Fruit fly (Drosophila melanogaster) whole organism, embryonic: ENCODE data around the gene boil.

Experiments used
- Atf6 ChIP-seq: fragments of 200-800 bp; sonication (Bioruptor generic); IDR thresholded peaks from 2 replicates; pipeline ENCODE4 v1.3.6; 2022; ENCODE audit warnings: missing biosample characterization, missing genetic modification characterization
- CG10543 ChIP-seq: fragments of 200-800 bp; sonication (Bioruptor generic); optimal IDR thresholded peaks from 3 replicates; lab custom pipeline; 2017; ENCODE audit warnings: missing biosample characterization, mild to moderate bottlenecking, missing genetic modification characterization, moderate library complexity
- CG11456 ChIP-seq: fragments of 200-800 bp; sonication (Bioruptor generic); IDR thresholded peaks from 3 replicates; pipeline ENCODE4 v1.3.6; 2022; ENCODE audit warnings: missing biosample characterization, missing genetic modification characterization
- CG11696 ChIP-seq: fragments of 200-800 bp; sonication (Bioruptor generic); IDR thresholded peaks from 2 replicates; pipeline ENCODE4 v1.3.6; 2022; ENCODE audit warnings: missing biosample characterization, missing genetic modification characterization
- CG1233 ChIP-seq: fragments of 200-800 bp; sonication (Bioruptor generic); optimal IDR thresholded peaks from 4 replicates; lab custom pipeline; 2018; ENCODE audit warnings: missing biosample characterization, mild to moderate bottlenecking, missing genetic modification characterization
- CG12769 ChIP-seq: fragments of 200-800 bp; sonication (Bioruptor generic); optimal IDR thresholded peaks from 2 replicates; lab custom pipeline; 2019; ENCODE audit warnings: missing biosample characterization, mild to moderate bottlenecking, missing genetic modification characterization, moderate library complexity
- CG14710 ChIP-seq: fragments of 200-800 bp; sonication (Bioruptor generic); optimal IDR thresholded peaks from 3 replicates; lab custom pipeline; 2019; ENCODE audit warnings: missing biosample characterization, mild to moderate bottlenecking, missing genetic modification characterization, moderate library complexity
- CG1529 ChIP-seq: fragments of 200-800 bp; sonication (Bioruptor generic); optimal IDR thresholded peaks from 3 replicates; lab custom pipeline; 2018; ENCODE audit warnings: missing biosample characterization, missing genetic modification characterization
- CG1603 ChIP-seq: fragments of 200-800 bp; sonication (Bioruptor generic); optimal IDR thresholded peaks from 2 replicates; lab custom pipeline; 2019; ENCODE audit warnings: missing biosample characterization, mild to moderate bottlenecking, missing genetic modification characterization, moderate library complexity
- CG17328 ChIP-seq: fragments of 200-800 bp; sonication (Bioruptor generic); IDR thresholded peaks from 2 replicates; pipeline ENCODE4 v1.3.6; 2022; ENCODE audit warnings: missing biosample characterization, missing genetic modification characterization
- CG18476 ChIP-seq: fragments of 200-800 bp; sonication (Bioruptor generic); optimal IDR thresholded peaks from 2 replicates; lab custom pipeline; 2016; ENCODE audit warnings: missing biosample characterization, mild to moderate bottlenecking, missing genetic modification characterization
- CG2202 ChIP-seq: fragments of 200-800 bp; sonication (Bioruptor generic); optimal IDR thresholded peaks from 2 replicates; lab custom pipeline; 2018; ENCODE audit warnings: missing biosample characterization, mild to moderate bottlenecking, missing genetic modification characterization
- CG32532 ChIP-seq: fragments of 200-800 bp; sonication (Bioruptor generic); IDR thresholded peaks from 2 replicates; pipeline ENCODE4 v1.3.6; 2022; ENCODE audit warnings: missing biosample characterization, missing genetic modification characterization
- CG34224 ChIP-seq: fragments of 200-800 bp; sonication (Bioruptor generic); IDR thresholded peaks from 3 replicates; pipeline ENCODE4 v1.3.6; 2022; ENCODE audit warnings: missing biosample characterization, missing genetic modification characterization; ENCODE audit not compliant: partially characterized antibody
- CG5245 ChIP-seq: fragments of 200-800 bp; sonication (Bioruptor generic); optimal IDR thresholded peaks from 3 replicates; lab custom pipeline; 2016; ENCODE audit warnings: missing biosample characterization, missing genetic modification characterization
- CG6689 ChIP-seq: fragments of 200-800 bp; sonication (Bioruptor generic); IDR thresholded peaks from 2 replicates; pipeline ENCODE4 v1.3.6; 2022; ENCODE audit warnings: missing biosample characterization, missing genetic modification characterization
- CG8281 ChIP-seq: fragments of 200-800 bp; sonication (Bioruptor generic); optimal IDR thresholded peaks from 2 replicates; lab custom pipeline; 2018; ENCODE audit warnings: missing biosample characterization, mild to moderate bottlenecking, missing genetic modification characterization, moderate library complexity
- CG9609 ChIP-seq: fragments of 200-800 bp; sonication (Bioruptor generic); optimal IDR thresholded peaks from 3 replicates; lab custom pipeline; 2016; ENCODE audit warnings: missing biosample characterization, missing genetic modification characterization
- CkIIα-i1 ChIP-seq: fragments of 200-800 bp; sonication (Bioruptor generic); IDR thresholded peaks from 2 replicates; pipeline ENCODE4 v1.3.6; 2022; ENCODE audit warnings: missing biosample characterization, missing genetic modification characterization
- CrebB ChIP-seq: fragments of 200-800 bp; sonication (Bioruptor generic); optimal IDR thresholded peaks from 3 replicates; lab custom pipeline; 2018; ENCODE audit warnings: missing biosample characterization, mild to moderate bottlenecking, missing genetic modification characterization
- D19A ChIP-seq: fragments of 200-800 bp; optimal IDR thresholded peaks from 3 replicates; lab custom pipeline; 2019; ENCODE audit warnings: missing biosample characterization, mild to moderate bottlenecking, missing genetic modification characterization, moderate library complexity
- Dek ChIP-seq: fragments of 200-800 bp; sonication (Bioruptor generic); optimal IDR thresholded peaks from 3 replicates; lab custom pipeline; 2019; ENCODE audit warnings: missing biosample characterization, mild to moderate bottlenecking, missing genetic modification characterization, moderate library complexity
- E2f1 ChIP-seq: fragments of 200-800 bp; sonication (Bioruptor generic); IDR thresholded peaks from 2 replicates; pipeline ENCODE4 v1.3.6; 2022; ENCODE audit warnings: missing biosample characterization, missing genetic modification characterization
- Eip74EF ChIP-seq, 2 experiments: fragments of 200-800 bp in 1 of 2; fragments of >200 bp in 1 of 2; sonication (Bioruptor generic) in 1 of 2; optimal IDR thresholded peaks; 2 replicates each; lab custom pipeline; 2017 to 2019; ENCODE audit warnings: missing biosample characterization in 2 of 2, missing genetic modification characterization in 2 of 2, mild to moderate bottlenecking in 1 of 2, moderate library complexity in 1 of 2
- MTF-1 ChIP-seq: fragments of 200-800 bp; sonication (Bioruptor generic); optimal IDR thresholded peaks from 2 replicates; lab custom pipeline; 2018; ENCODE audit warnings: missing biosample characterization, mild to moderate bottlenecking, missing genetic modification characterization, borderline replicate concordance
- Oaz ChIP-seq: fragments of 200-800 bp; sonication (Bioruptor generic); IDR thresholded peaks from 2 replicates; pipeline ENCODE4 v1.3.6; 2022; ENCODE audit warnings: missing biosample characterization, missing genetic modification characterization
- Optix ChIP-seq: fragments of 200-800 bp; sonication (Bioruptor generic); IDR thresholded peaks from 3 replicates; pipeline ENCODE4 v1.3.6; 2022; ENCODE audit warnings: missing biosample characterization, missing genetic modification characterization
- Ssrp ChIP-seq: fragments of 200-800 bp; sonication (Bioruptor generic); optimal IDR thresholded peaks from 2 replicates; lab custom pipeline; 2018; ENCODE audit warnings: missing biosample characterization, mild to moderate bottlenecking, missing genetic modification characterization, moderate library complexity
- Tbp ChIP-seq: fragments of >200 bp; optimal IDR thresholded peaks from 2 replicates; lab custom pipeline; 2018; ENCODE audit warnings: missing biosample characterization, missing genetic modification characterization
- ash1 ChIP-seq: fragments of 200-800 bp; sonication (Bioruptor generic); optimal IDR thresholded peaks from 2 replicates; lab custom pipeline; 2018; ENCODE audit warnings: missing biosample characterization, mild to moderate bottlenecking, missing genetic modification characterization
- bcd ChIP-seq: fragments of 200-800 bp; sonication (Bioruptor generic); optimal IDR thresholded peaks from 2 replicates; lab custom pipeline; 2017; ENCODE audit warnings: missing biosample characterization, mild to moderate bottlenecking, missing genetic modification characterization
- crp ChIP-seq, 2 experiments: fragments of 200-800 bp; sonication (Bioruptor generic); optimal IDR thresholded peaks; 2 replicates in 1 of 2; 3 replicates in 1 of 2; lab custom pipeline; 2017; ENCODE audit warnings: missing biosample characterization in 2 of 2, missing genetic modification characterization in 2 of 2, mild to moderate bottlenecking in 1 of 2, moderate library complexity in 1 of 2
- dati ChIP-seq: fragments of 200-800 bp; sonication (Bioruptor generic); IDR thresholded peaks from 2 replicates; pipeline ENCODE4 v1.3.6; 2022; ENCODE audit warnings: missing biosample characterization, missing genetic modification characterization
- dmrt11E ChIP-seq: fragments of 200-800 bp; sonication (Bioruptor generic); optimal IDR thresholded peaks from 3 replicates; lab custom pipeline; 2018; ENCODE audit warnings: missing biosample characterization, mild to moderate bottlenecking, missing genetic modification characterization, moderate library complexity
- dpn ChIP-seq, 2 experiments: fragments of 200-800 bp; sonication (Bioruptor generic); optimal IDR thresholded peaks; 3 replicates each; lab custom pipeline; 2016; ENCODE audit warnings: missing biosample characterization in 2 of 2, missing genetic modification characterization in 2 of 2
- gro ChIP-seq: fragments of 200-800 bp; sonication (Bioruptor generic); optimal IDR thresholded peaks from 2 replicates; lab custom pipeline; 2016; ENCODE audit warnings: missing biosample characterization, missing genetic modification characterization
- ham ChIP-seq: fragments of 200-800 bp; sonication (Bioruptor generic); IDR thresholded peaks from 2 replicates; pipeline ENCODE4 v1.3.6; 2022; ENCODE audit warnings: missing biosample characterization, missing genetic modification characterization
- lmd ChIP-seq: fragments of 200-800 bp; sonication (Bioruptor generic); IDR thresholded peaks from 2 replicates; pipeline ENCODE4 v1.3.6; 2022; ENCODE audit warnings: missing biosample characterization, missing genetic modification characterization
- nerfin-1 ChIP-seq: fragments of 200-800 bp; sonication (Bioruptor generic); optimal IDR thresholded peaks from 3 replicates; lab custom pipeline; 2019; ENCODE audit warnings: missing biosample characterization, mild to moderate bottlenecking, missing genetic modification characterization, moderate library complexity
- phol ChIP-seq: fragments of 200-800 bp; sonication (Bioruptor generic); optimal IDR thresholded peaks from 3 replicates; lab custom pipeline; 2018; ENCODE audit warnings: missing biosample characterization, mild to moderate bottlenecking, missing genetic modification characterization, moderate library complexity
- ro ChIP-seq: fragments of 200-800 bp; sonication (Bioruptor generic); IDR thresholded peaks from 2 replicates; pipeline ENCODE4 v1.3.6; 2022; ENCODE audit warnings: missing biosample characterization, missing genetic modification characterization
- sens-2 ChIP-seq: fragments of 200-800 bp; sonication (Bioruptor generic); IDR thresholded peaks from 2 replicates; pipeline ENCODE4 v1.3.6; 2022; ENCODE audit warnings: missing biosample characterization, missing genetic modification characterization
- seq ChIP-seq: fragments of 200-800 bp; sonication (Bioruptor generic); IDR thresholded peaks from 2 replicates; pipeline ENCODE4 v1.3.6; 2022; ENCODE audit warnings: missing biosample characterization, missing genetic modification characterization
- sim ChIP-seq: fragments of 200-800 bp; sonication (Bioruptor generic); IDR thresholded peaks from 2 replicates; pipeline ENCODE4 v1.3.6; 2022; ENCODE audit warnings: missing biosample characterization, missing genetic modification characterization
- slbo ChIP-seq: fragments of 200-800 bp; sonication (Bioruptor generic); IDR thresholded peaks from 2 replicates; pipeline ENCODE4 v1.3.6; 2022; ENCODE audit warnings: missing biosample characterization, missing genetic modification characterization
- sob ChIP-seq: fragments of 200-800 bp; sonication (Bioruptor generic); IDR thresholded peaks from 2 replicates; pipeline ENCODE4 v1.3.6; 2022; ENCODE audit warnings: missing biosample characterization, missing genetic modification characterization
- toy ChIP-seq: fragments of 200-800 bp; sonication (Bioruptor generic); IDR thresholded peaks from 2 replicates; pipeline ENCODE4 v1.3.6; 2022; ENCODE audit warnings: missing biosample characterization, missing genetic modification characterization
- ttk ChIP-seq: fragments of 200-800 bp; sonication (Bioruptor generic); IDR thresholded peaks from 2 replicates; pipeline ENCODE4 v2.1.2; 2022; ENCODE audit warnings: missing biosample characterization, missing genetic modification characterization
- usp ChIP-seq: fragments of >200 bp; optimal IDR thresholded peaks from 2 replicates; lab custom pipeline; 2017; ENCODE audit warnings: missing biosample characterization, missing genetic modification characterization
- vnd ChIP-seq: fragments of 200-800 bp; sonication (Bioruptor generic); IDR thresholded peaks from 3 replicates; pipeline ENCODE4 v1.3.6; 2022; ENCODE audit warnings: missing biosample characterization, missing genetic modification characterization; ENCODE audit not compliant: partially characterized antibody
- wor ChIP-seq: fragments of 200-800 bp; sonication (Bioruptor generic); IDR thresholded peaks from 2 replicates; pipeline ENCODE4 v1.3.6; 2022; ENCODE audit warnings: missing biosample characterization, missing genetic modification characterization

Gene boil

dm6 chrX:4906573-4906972 is 31.1 kb downstream of the boil start, which contains the start of gene CG6927 (continued):
- peak; percentile 78; the same call in 1 of the 2 replicates for TF ChIP-seq sens-2 (GFP tag; lab: Robert Waterston, UW)
- TF ChIP-seq CG34224 = no peak
- peak; percentile 69 for TF ChIP-seq CG1603
- peak; percentile 51 for TF ChIP-seq CG1233 (GFP tag; lab: Kevin White, UChicago)
- peak; percentile 94 for TF ChIP-seq Ssrp (tag; lab: Kevin White, UChicago)
- peak; percentile 58; the same call in 1 of the 2 replicates for TF ChIP-seq ham (GFP tag; lab: Robert Waterston, UW)
- TF ChIP-seq Atf6 = peak; percentile 94
- peak; percentile 97 for TF ChIP-seq CG6689 (GFP tag; lab: Robert Waterston, UW)
- peak; percentile 77 for TF ChIP-seq ro
- TF ChIP-seq E2f1 = peak; percentile 87
- TF ChIP-seq CG18476 = no peak
- TF ChIP-seq seq (GFP tag; lab: Robert Waterston, UW) = peak; percentile 78
- no peak for TF ChIP-seq MTF-1 (GFP tag; lab: Kevin White, UChicago)
- peak; percentile 97 for TF ChIP-seq sob (GFP tag; lab: Robert Waterston, UW)
- TF ChIP-seq CG8281 (tag; lab: Kevin White, UChicago) = peak; percentile 75
- peak; percentile 95 for TF ChIP-seq Oaz (GFP tag; lab: Robert Waterston, UW)
- peak; percentile 85 for TF ChIP-seq bcd (GFP tag; lab: Kevin White, UChicago)
- TF ChIP-seq ttk (GFP tag; lab: Robert Waterston, UW) = peak; percentile 92
- TF ChIP-seq usp (GFP tag; lab: Kevin White, UChicago) = no peak
- no peak for TF ChIP-seq Tbp
- TF ChIP-seq CG1529 (GFP tag; lab: Kevin White, UChicago) = peak; percentile 14
- TF ChIP-seq CG11696 (GFP tag; lab: Robert Waterston, UW) = peak; percentile 49; the same call in 1 of the 2 replicates
- no peak; the same call in 1 of the 2 replicates for TF ChIP-seq CkIIα-i1 (GFP tag; lab: Robert Waterston, UW)
- TF ChIP-seq dpn (GFP tag; optimal IDR thresholded peaks at IDR 0.05; lab: Kevin White, UChicago) = peak; percentile 70 to 72
- TF ChIP-seq slbo (GFP tag; lab: Robert Waterston, UW) = peak; percentile 94
- TF ChIP-seq ash1 (GFP tag; lab: Kevin White, UChicago) = no peak
- peak; percentile 86 for TF ChIP-seq CG11456
- peak; percentile 87 for TF ChIP-seq CG32532
- TF ChIP-seq nerfin-1 (tag; lab: Kevin White, UChicago) = peak; percentile 14
- TF ChIP-seq CG12769 = peak; percentile 67
- TF ChIP-seq vnd (GFP tag; lab: Robert Waterston, UW) = no peak
- peak; percentile 68 for TF ChIP-seq Dek (tag; lab: Kevin White, UChicago)
- TF ChIP-seq Eip74EF (GFP tag; optimal IDR thresholded peaks at IDR 0.05; lab: Kevin White, UChicago) = no peak
- no peak for TF ChIP-seq CG10543 (GFP tag; lab: Kevin White, UChicago)
- peak; percentile 71; the same call in 1 of the 2 replicates for TF ChIP-seq dati (GFP tag; lab: Robert Waterston, UW)
- TF ChIP-seq phol (tag; lab: Kevin White, UChicago) = peak; percentile 89
- TF ChIP-seq CrebB (tag; lab: Kevin White, UChicago) = no peak
- peak; percentile 63 for TF ChIP-seq toy (GFP tag; lab: Robert Waterston, UW)
- no peak for TF ChIP-seq CG9609
- peak in 1 of 2 experiments; percentile 68 for TF ChIP-seq crp (GFP tag; optimal IDR thresholded peaks at IDR 0.05; lab: Kevin White, UChicago)
- TF ChIP-seq dmrt11E (tag; lab: Kevin White, UChicago) = peak; percentile 69
- TF ChIP-seq CG5245 (GFP tag; lab: Kevin White, UChicago) = no peak
- peak; percentile 17 for TF ChIP-seq gro (GFP tag; lab: Kevin White, UChicago)
- peak; percentile 55 for TF ChIP-seq CG14710 (tag; lab: Kevin White, UChicago)
- TF ChIP-seq sim (GFP tag; lab: Robert Waterston, UW) = peak; percentile 67
- peak; percentile 6 for TF ChIP-seq CG2202 (tag; lab: Kevin White, UChicago)
- TF ChIP-seq D19A = peak; percentile 52
- TF ChIP-seq wor (GFP tag; lab: Robert Waterston, UW) = peak; percentile 79
- TF ChIP-seq CG17328 = peak; percentile 93
- peak; percentile 93 for TF ChIP-seq lmd (GFP tag; lab: Robert Waterston, UW)
- TF ChIP-seq Optix = peak; percentile 64; the same call in 2 of the 3 replicates
